Fruit fly (Drosophila melanogaster) whole organism, embryonic: Measurements from ENCODE around the gene CG13671.

Source experiments
- Ada2b ChIP-seq: fragments of 200-800 bp; sonication (Bioruptor generic); IDR thresholded peaks from 2 replicates; pipeline ENCODE4 v1.3.6; 2022; ENCODE audit warnings: missing biosample characterization, missing genetic modification characterization
- BEAF-32 ChIP-seq: fragments of 200-800 bp; sonication (Bioruptor generic); optimal IDR thresholded peaks from 3 replicates; lab custom pipeline; 2017; ENCODE audit warnings: missing biosample characterization, missing genetic modification characterization, mild to moderate bottlenecking, moderate library complexity, missing genetic modification reagents
- Bteb2 ChIP-seq: fragments of 200-800 bp; sonication (Bioruptor generic); optimal IDR thresholded peaks from 2 replicates; lab custom pipeline; 2016; ENCODE audit warnings: missing biosample characterization, missing genetic modification characterization
- C15 ChIP-seq: fragments of 200-800 bp; sonication (Bioruptor generic); IDR thresholded peaks from 3 replicates; pipeline ENCODE4 v1.3.6; 2022; ENCODE audit warnings: missing biosample characterization, missing genetic modification characterization
- CG10979 ChIP-seq: fragments of 200-800 bp; sonication (Bioruptor generic); optimal IDR thresholded peaks from 2 replicates; lab custom pipeline; 2018; ENCODE audit warnings: missing biosample characterization, mild to moderate bottlenecking, missing genetic modification characterization, moderate library complexity
- CG12659 ChIP-seq: fragments of 200-800 bp; sonication (Bioruptor generic); optimal IDR thresholded peaks from 3 replicates; lab custom pipeline; 2017; ENCODE audit warnings: mild to moderate bottlenecking, missing biosample characterization, missing genetic modification reagents, missing genetic modification characterization
- CG12942 ChIP-seq: fragments of 200-800 bp; sonication (Bioruptor generic); optimal IDR thresholded peaks from 3 replicates; lab custom pipeline; 2016; ENCODE audit warnings: missing biosample characterization, missing genetic modification characterization
- CG13123 ChIP-seq: fragments of 200-800 bp; sonication (Bioruptor generic); optimal IDR thresholded peaks from 2 replicates; lab custom pipeline; 2016; ENCODE audit warnings: missing biosample characterization, missing genetic modification characterization
- CG14050 ChIP-seq: fragments of 200-800 bp; sonication (Bioruptor generic); IDR thresholded peaks from 3 replicates; pipeline ENCODE4 v1.3.6; 2022; ENCODE audit warnings: missing biosample characterization, missing genetic modification characterization
- CG15011 ChIP-seq: fragments of 200-800 bp; sonication (Bioruptor generic); optimal IDR thresholded peaks from 3 replicates; lab custom pipeline; 2018; ENCODE audit warnings: missing biosample characterization, mild to moderate bottlenecking, missing genetic modification characterization
- CG15269 ChIP-seq: fragments of 200-800 bp; sonication (Bioruptor generic); optimal IDR thresholded peaks from 2 replicates; lab custom pipeline; 2018; ENCODE audit warnings: missing biosample characterization, mild to moderate bottlenecking, missing genetic modification characterization, moderate library complexity
- CG16863 ChIP-seq: fragments of 200-800 bp; sonication (Bioruptor generic); optimal IDR thresholded peaks from 3 replicates; lab custom pipeline; 2016; ENCODE audit warnings: missing biosample characterization, missing genetic modification characterization
- CG2120 ChIP-seq: fragments of 200-800 bp; sonication (Bioruptor generic); optimal IDR thresholded peaks from 3 replicates; lab custom pipeline; 2016; ENCODE audit warnings: missing biosample characterization, missing genetic modification characterization
- CG30403 ChIP-seq: fragments of 200-800 bp; sonication (Bioruptor generic); optimal IDR thresholded peaks from 3 replicates; lab custom pipeline; 2016; ENCODE audit warnings: missing biosample characterization, missing genetic modification characterization
- CG34224 ChIP-seq: fragments of 200-800 bp; sonication (Bioruptor generic); IDR thresholded peaks from 3 replicates; pipeline ENCODE4 v1.3.6; 2022; ENCODE audit warnings: missing biosample characterization, missing genetic modification characterization; ENCODE audit not compliant: partially characterized antibody
- CG7372 ChIP-seq: fragments of 200-800 bp; sonication (Bioruptor generic); IDR thresholded peaks from 2 replicates; pipeline ENCODE4 v1.3.6; 2022; ENCODE audit warnings: missing biosample characterization, missing genetic modification characterization
- CG7745 ChIP-seq: fragments of 200-800 bp; sonication (Bioruptor generic); optimal IDR thresholded peaks from 2 replicates; lab custom pipeline; 2018; ENCODE audit warnings: missing biosample characterization, mild to moderate bottlenecking, missing genetic modification characterization, moderate library complexity
- CG8359 ChIP-seq: fragments of 200-800 bp; sonication (Bioruptor generic); optimal IDR thresholded peaks from 2 replicates; lab custom pipeline; 2017; ENCODE audit warnings: missing biosample characterization, mild to moderate bottlenecking, missing genetic modification characterization, borderline replicate concordance
- CHES-1-like ChIP-seq: fragments of 200-800 bp; sonication (Bioruptor generic); optimal IDR thresholded peaks from 2 replicates; lab custom pipeline; 2016; ENCODE audit warnings: missing biosample characterization, missing genetic modification characterization
- Dbx ChIP-seq: fragments of 200-800 bp; sonication (Bioruptor generic); IDR thresholded peaks from 3 replicates; pipeline ENCODE4 v1.3.6; 2022; ENCODE audit warnings: missing biosample characterization, missing genetic modification characterization
- E2f1 ChIP-seq: fragments of 200-800 bp; sonication (Bioruptor generic); IDR thresholded peaks from 2 replicates; pipeline ENCODE4 v1.3.6; 2022; ENCODE audit warnings: missing biosample characterization, missing genetic modification characterization
- Elba2 ChIP-seq: fragments of 200-800 bp; sonication (Bioruptor generic); optimal IDR thresholded peaks from 3 replicates; lab custom pipeline; 2016; ENCODE audit warnings: missing biosample characterization, missing genetic modification characterization
- Fer3 ChIP-seq: fragments of 200-800 bp; sonication (Bioruptor generic); optimal IDR thresholded peaks from 2 replicates; lab custom pipeline; 2018; ENCODE audit warnings: missing biosample characterization, mild to moderate bottlenecking, missing genetic modification characterization, moderate library complexity
- H15 ChIP-seq: fragments of 200-800 bp; sonication (Bioruptor generic); IDR thresholded peaks from 3 replicates; pipeline ENCODE4 v1.3.6; 2022; ENCODE audit warnings: missing biosample characterization, missing genetic modification characterization
- MBD-R2 ChIP-seq: fragments of 200-800 bp; sonication (Bioruptor generic); IDR thresholded peaks from 2 replicates; pipeline ENCODE4 v1.3.6; 2022; ENCODE audit warnings: missing biosample characterization, missing genetic modification characterization
- Med ChIP-seq: fragments of 200-800 bp; sonication (Bioruptor generic); peaks from one replicate; lab custom pipeline; 2016; ENCODE audit warnings: missing biosample characterization, missing genetic modification characterization, mild to moderate bottlenecking, inconsistent platforms, moderate library complexity
- Mes4 ChIP-seq: fragments of 200-800 bp; sonication (Bioruptor generic); optimal IDR thresholded peaks from 2 replicates; lab custom pipeline; 2016; ENCODE audit warnings: missing biosample characterization, missing genetic modification characterization
- Mrtf ChIP-seq: fragments of 200-800 bp; sonication (Bioruptor generic); IDR thresholded peaks from 3 replicates; pipeline ENCODE4 v1.3.6; 2022; ENCODE audit warnings: missing biosample characterization, missing genetic modification characterization
- NK7.1 ChIP-seq: fragments of 200-800 bp; sonication (Bioruptor generic); optimal IDR thresholded peaks from 3 replicates; lab custom pipeline; 2016; ENCODE audit warnings: missing biosample characterization, missing genetic modification characterization
- Oli ChIP-seq: fragments of 200-800 bp; sonication (Bioruptor generic); optimal IDR thresholded peaks from 2 replicates; lab custom pipeline; 2018; ENCODE audit warnings: missing biosample characterization, mild to moderate bottlenecking, missing genetic modification characterization, moderate library complexity
- YL-1 ChIP-seq: fragments of 200-800 bp; sonication (Bioruptor generic); optimal IDR thresholded peaks from 3 replicates; lab custom pipeline; 2017; ENCODE audit warnings: missing biosample characterization, mild to moderate bottlenecking, missing genetic modification characterization
- ab ChIP-seq: fragments of 200-800 bp; sonication (Bioruptor generic); optimal IDR thresholded peaks from 2 replicates; lab custom pipeline; 2016; ENCODE audit warnings: missing biosample characterization, missing genetic modification characterization
- cas ChIP-seq: fragments of 200-800 bp; sonication (Bioruptor generic); IDR thresholded peaks from 2 replicates; pipeline ENCODE4 v1.3.6; 2022; ENCODE audit warnings: missing biosample characterization, missing genetic modification characterization
- caup ChIP-seq: fragments of 200-800 bp; sonication (Bioruptor generic); optimal IDR thresholded peaks from 3 replicates; lab custom pipeline; 2017; ENCODE audit warnings: missing biosample characterization, mild to moderate bottlenecking, missing genetic modification characterization, moderate library complexity; ENCODE audit not compliant: severe bottlenecking
- danr ChIP-seq: fragments of 200-800 bp; sonication (Bioruptor generic); IDR thresholded peaks from 2 replicates; pipeline ENCODE4 v1.3.6; 2022; ENCODE audit warnings: missing biosample characterization, missing genetic modification characterization
- dati ChIP-seq: fragments of 200-800 bp; sonication (Bioruptor generic); IDR thresholded peaks from 2 replicates; pipeline ENCODE4 v1.3.6; 2022; ENCODE audit warnings: missing biosample characterization, missing genetic modification characterization
- dm ChIP-seq: fragments of 200-800 bp; sonication (Bioruptor generic); optimal IDR thresholded peaks from 3 replicates; lab custom pipeline; 2016; ENCODE audit warnings: missing biosample characterization, missing genetic modification characterization
- dmrt99B ChIP-seq: fragments of 200-800 bp; sonication (Bioruptor generic); optimal IDR thresholded peaks from 2 replicates; lab custom pipeline; 2018; ENCODE audit warnings: missing biosample characterization, mild to moderate bottlenecking, missing genetic modification characterization, moderate library complexity
- gro ChIP-seq: fragments of 200-800 bp; sonication (Bioruptor generic); optimal IDR thresholded peaks from 2 replicates; lab custom pipeline; 2016; ENCODE audit warnings: missing biosample characterization, missing genetic modification characterization
- hb ChIP-seq: fragments of 200-800 bp; sonication (Bioruptor generic); IDR thresholded peaks from 3 replicates; pipeline ENCODE4 v1.3.6; 2022; ENCODE audit warnings: missing biosample characterization, missing genetic modification characterization; ENCODE audit not compliant: partially characterized antibody
- jigr1 ChIP-seq: fragments of 200-800 bp; sonication (Bioruptor generic); IDR thresholded peaks from 3 replicates; pipeline ENCODE4 v1.3.6; 2022; ENCODE audit warnings: missing biosample characterization, missing genetic modification characterization
- jing ChIP-seq: fragments of 200-800 bp; sonication (Bioruptor generic); optimal IDR thresholded peaks from 2 replicates; lab custom pipeline; 2018; ENCODE audit warnings: missing biosample characterization, mild to moderate bottlenecking, missing genetic modification characterization
- luna ChIP-seq: fragments of 200-800 bp; sonication (Bioruptor generic); optimal IDR thresholded peaks from 2 replicates; lab custom pipeline; 2016; ENCODE audit warnings: missing biosample characterization, missing genetic modification characterization
- nmo ChIP-seq: fragments of 200-800 bp; sonication (Bioruptor generic); optimal IDR thresholded peaks from 2 replicates; lab custom pipeline; 2018; ENCODE audit warnings: missing biosample characterization, mild to moderate bottlenecking, missing genetic modification characterization, moderate library complexity
- onecut ChIP-seq: fragments of 200-800 bp; sonication (Bioruptor generic); IDR thresholded peaks from 2 replicates; pipeline ENCODE4 v1.3.6; 2022; ENCODE audit warnings: missing biosample characterization, missing genetic modification characterization
- prd ChIP-seq, 3 experiments: fragments of >200 bp in 2 of 3; fragments of 200-800 bp in 1 of 3; sonication (Bioruptor generic) in 1 of 3; optimal IDR thresholded peaks in 2 of 3; IDR thresholded peaks in 1 of 3; 2 replicates in 2 of 3; 3 replicates in 1 of 3; pipeline versions ENCODE4 v1.3.6 to Lab custom; 2017 to 2022; ENCODE audit warnings: missing biosample characterization in 1 of 3, missing genetic modification characterization in 1 of 3
- pros ChIP-seq: fragments of 200-800 bp; sonication (Bioruptor generic); optimal IDR thresholded peaks from 3 replicates; lab custom pipeline; 2019; ENCODE audit warnings: missing biosample characterization, mild to moderate bottlenecking, missing genetic modification characterization, moderate library complexity
- rib ChIP-seq: fragments of 200-800 bp; sonication (Bioruptor generic); IDR thresholded peaks from 2 replicates; pipeline ENCODE4 v1.3.6; 2022; ENCODE audit warnings: missing biosample characterization, missing genetic modification characterization
- ttk ChIP-seq: fragments of 200-800 bp; sonication (Bioruptor generic); IDR thresholded peaks from 2 replicates; pipeline ENCODE4 v2.1.2; 2022; ENCODE audit warnings: missing biosample characterization, missing genetic modification characterization

The CG13671 gene

dm6 chr3L:8289336-8290258 is 10.3 kb upstream of the CG13671 start, which contains the start of gene cert (continued):
- TF ChIP-seq CG2120 (GFP tag; lab: Kevin White, UChicago) (peak; percentile 60), CG13123 (GFP tag; lab: Kevin White, UChicago) (no peak), dmrt99B (tag; lab: Kevin White, UChicago) (no peak), dm (GFP tag; lab: Kevin White, UChicago) (no peak), Oli (no peak), dati (GFP tag; lab: Robert Waterston, UW) (no peak), pros (GFP tag; lab: Kevin White, UChicago) (no peak), onecut (GFP tag; lab: Robert Waterston, UW) (no peak), CG30403 (GFP tag; lab: Kevin White, UChicago) (peak; percentile 47), ab (GFP tag; lab: Kevin White, UChicago) (no peak), CG7745 (tag; lab: Kevin White, UChicago) (no peak), Mes4 (GFP tag; lab: Kevin White, UChicago) (no peak), Dbx (GFP tag; lab: Robert Waterston, UW) (peak; percentile 36; the same call in 1 of the 3 replicates), NK7.1 (no peak), Fer3 (tag; lab: Kevin White, UChicago) (no peak), CG16863 (no peak), CG10979 (no peak), CG14050 (no peak), C15 (GFP tag; lab: Robert Waterston, UW) (no peak), Mrtf (GFP tag; lab: Robert Waterston, UW) (no peak), BEAF-32 (GFP tag; lab: Kevin White, UChicago) (peak; percentile 93), caup (GFP tag; lab: Kevin White, UChicago) (no peak), jigr1 (no peak), CG7372 (GFP tag; lab: Robert Waterston, UW) (no peak), Ada2b (no peak), Elba2 (GFP tag; lab: Kevin White, UChicago) (no peak), YL-1 (peak; percentile 52), CG12942 (GFP tag; lab: Kevin White, UChicago) (no peak), nmo (GFP tag; lab: Kevin White, UChicago) (peak; percentile 70), luna (GFP tag; lab: Kevin White, UChicago) (no peak), cas (GFP tag; lab: Robert Waterston, UW) (no peak), Bteb2 (no peak), gro (GFP tag; lab: Kevin White, UChicago) (peak; percentile 23), CHES-1-like (GFP tag; lab: Kevin White, UChicago) (peak; percentile 42), CG15011 (GFP tag; lab: Kevin White, UChicago) (no peak), CG8359 (GFP tag; lab: Kevin White, UChicago) (no peak), jing (GFP tag; lab: Kevin White, UChicago) (no peak), rib (GFP tag; lab: Robert Waterston, UW) (no peak), CG15269 (tag; lab: Kevin White, UChicago) (no peak), H15 (GFP tag; lab: Robert Waterston, UW) (no peak), prd (optimal IDR thresholded peaks at IDR 0.05; lab: Kevin White, UChicago) (no peak), prd (GFP tag; IDR thresholded peaks at IDR 0.05; lab: Robert Waterston, UW) (0 out of 3 replicates have a peak, but pooled peaks have one; percentile 11), danr (no peak), E2f1 (GFP tag; lab: Robert Waterston, UW) (no peak), hb (GFP tag; lab: Robert Waterston, UW) (peak; percentile 86), Med (GFP tag; lab: Kevin White, UChicago) (peak; percentile 81), MBD-R2 (GFP tag; lab: Robert Waterston, UW) (peak; percentile 71), CG34224 (peak; percentile 73), CG12659 (GFP tag; lab: Kevin White, UChicago) (peak; percentile 69), ttk (GFP tag; lab: Robert Waterston, UW) (no peak)
